Worm (Caenorhabditis elegans) whole organism, late embryonic: ENCODE results near the gene F49F1.2.

Source experiments
- C08G9.2 ChIP-seq: sonication (generic microtip); optimal IDR thresholded peaks from 2 replicates; lab custom pipeline; 2016; ENCODE audit warnings: mild to moderate bottlenecking, missing genetic modification characterization, moderate library complexity, missing compliant biosample characterization
- ama-1 ChIP-seq: fragments of 150-350 bp; optimal IDR thresholded peaks from 2 replicates; lab custom pipeline; 2014
- elt-2 ChIP-seq: sonication (generic microtip); optimal IDR thresholded peaks from 2 replicates; lab custom pipeline; 2016; ENCODE audit warnings: missing genetic modification reagents, missing genetic modification characterization, missing compliant biosample characterization
- lin-11 ChIP-seq: fragments of 200-800 bp; sonication (Bioruptor generic); optimal IDR thresholded peaks from 2 replicates; lab custom pipeline; 2018; ENCODE audit warnings: mild to moderate bottlenecking, missing genetic modification characterization, missing compliant biosample characterization
- pha-4 ChIP-seq: fragments of 150-350 bp; optimal IDR thresholded peaks from 2 replicates; lab custom pipeline; 2018; ENCODE audit warnings: missing biosample characterization, missing genetic modification reagents, missing genetic modification characterization
- sdc-2 ChIP-seq: sonication (generic microtip); optimal IDR thresholded peaks from 2 replicates; lab custom pipeline; 2016; ENCODE audit warnings: missing genotype, missing genetic modification characterization, missing compliant biosample characterization
- tbx-2 ChIP-seq: sonication (generic microtip); optimal IDR thresholded peaks from 2 replicates; lab custom pipeline; 2016; ENCODE audit warnings: missing genetic modification characterization, missing compliant biosample characterization
- unc-42 ChIP-seq: sonication (generic microtip); optimal IDR thresholded peaks from 2 replicates; lab custom pipeline; 2016; ENCODE audit warnings: missing genotype, missing genetic modification characterization, missing compliant biosample characterization
- unc-55 ChIP-seq: sonication (generic microtip); optimal IDR thresholded peaks from 2 replicates; lab custom pipeline; 2017; ENCODE audit warnings: missing biosample characterization, missing genetic modification reagents, missing genetic modification characterization

DNA sequence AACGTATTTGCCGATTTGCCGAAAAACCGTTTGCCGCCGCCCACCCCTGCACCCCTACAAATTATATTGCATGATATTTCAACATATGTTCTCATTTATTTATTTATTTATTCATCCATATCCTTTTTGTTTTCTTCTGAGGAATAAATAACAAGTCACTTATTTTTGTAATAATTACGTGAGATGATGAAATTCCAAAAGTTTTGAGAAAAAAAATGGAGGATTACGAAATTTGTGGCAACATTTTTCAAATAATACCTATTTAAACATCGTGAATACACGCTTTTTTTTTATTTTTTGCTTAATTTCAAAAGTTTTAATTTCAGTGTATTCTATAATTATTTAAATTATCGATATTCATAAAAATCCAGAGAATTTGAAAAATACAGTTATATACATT is 18.8 kb upstream of the F49F1.2 start:
- TF ChIP-seq C08G9.2, result no peak
- no peak for TF ChIP-seq tbx-2 (tag; lab: Kevin White, UChicago)
- TF ChIP-seq unc-42 (tag; lab: Kevin White, UChicago), result no peak
- no peak for TF ChIP-seq pha-4 (tag; lab: Kevin White, UChicago)
- no peak for TF ChIP-seq ama-1
- no peak for TF ChIP-seq lin-11 (tag; lab: Kevin White, UChicago)
- no peak for TF ChIP-seq unc-55
- TF ChIP-seq sdc-2 (tag; lab: Kevin White, UChicago), result no peak
- TF ChIP-seq elt-2 (tag; lab: Kevin White, UChicago), result no peak
